Worm (Caenorhabditis elegans) whole organism, L4/young adult: ENCODE data around the gene sru-45.

ENCODE experiments used
- W03F9.2 ChIP-seq: fragments of 150-350 bp; optimal IDR thresholded peaks from 2 replicates; lab custom pipeline; 2014; ENCODE audit warnings: missing biosample characterization, missing genetic modification characterization
- dao-5 ChIP-seq: sonication (generic microtip); optimal IDR thresholded peaks from 2 replicates; lab custom pipeline; 2016; ENCODE audit warnings: missing genotype, missing genetic modification characterization, moderate library complexity, missing compliant biosample characterization
- him-1 ChIP-seq: sonication (generic microtip); optimal IDR thresholded peaks from 2 replicates; lab custom pipeline; 2016; ENCODE audit warnings: missing genotype, missing genetic modification reagents, missing genetic modification characterization, missing compliant biosample characterization

- TF ChIP-seq dao-5 (tag; lab: Kevin White, UChicago) = no peak
- TF ChIP-seq W03F9.2 (tag; lab: Kevin White, UChicago) = no peak
- TF ChIP-seq him-1 (tag; lab: Kevin White, UChicago) = no peak
Observed at ce11 chrV:16593792-16594059, 28.0 kb downstream of the sru-45 start.
